Worm (Caenorhabditis elegans) whole organism, L2 larva: Measurements from ENCODE around the gene C10A4.9.

Source experiments
- C34F6.9 ChIP-seq: fragments of 150-350 bp; optimal IDR thresholded peaks from 2 replicates; lab custom pipeline; 2014; ENCODE audit warnings: missing biosample characterization, missing genetic modification characterization
- F13H6.1 ChIP-seq: sonication (generic microtip); optimal IDR thresholded peaks from 2 replicates; lab custom pipeline; 2016; ENCODE audit warnings: missing genetic modification characterization, missing compliant biosample characterization
- R02D3.7 ChIP-seq: fragments of 150-350 bp; optimal IDR thresholded peaks from 2 replicates; lab custom pipeline; 2014; ENCODE audit warnings: missing biosample characterization, missing genetic modification characterization
- Y55F3AM.14 ChIP-seq: fragments of 200-800 bp; sonication (Bioruptor generic); optimal IDR thresholded peaks from 2 replicates; lab custom pipeline; 2018; ENCODE audit warnings: mild to moderate bottlenecking, missing genetic modification characterization, missing compliant biosample characterization
- alr-1 ChIP-seq: fragments of 150-350 bp; optimal IDR thresholded peaks from 2 replicates; lab custom pipeline; 2014; ENCODE audit warnings: missing biosample characterization, missing genetic modification characterization
- aly-2 ChIP-seq: fragments of 150-350 bp; optimal IDR thresholded peaks from 2 replicates; lab custom pipeline; 2014; ENCODE audit warnings: missing biosample characterization, missing genetic modification characterization
- ama-1 ChIP-seq: fragments of 150-350 bp; optimal IDR thresholded peaks from 2 replicates; lab custom pipeline; 2018; ENCODE audit warnings: inconsistent platforms
- ceh-16 ChIP-seq: fragments of 150-350 bp; optimal IDR thresholded peaks from 2 replicates; lab custom pipeline; 2014; ENCODE audit warnings: missing biosample characterization, missing genetic modification characterization
- dmd-4 ChIP-seq: sonication (generic microtip); optimal IDR thresholded peaks from 2 replicates; lab custom pipeline; 2017; ENCODE audit warnings: missing biosample characterization, missing genetic modification characterization
- egl-27 ChIP-seq: sonication (generic microtip); optimal IDR thresholded peaks from 3 replicates; lab custom pipeline; 2017; ENCODE audit warnings: missing biosample characterization, missing genetic modification reagents, missing genetic modification characterization
- elt-1 ChIP-seq: fragments of 150-350 bp; optimal IDR thresholded peaks from 2 replicates; lab custom pipeline; 2014; ENCODE audit warnings: missing biosample characterization, missing genetic modification characterization
- elt-3 ChIP-seq: sonication (generic microtip); optimal IDR thresholded peaks from 2 replicates; lab custom pipeline; 2017; ENCODE audit warnings: missing biosample characterization, missing genetic modification characterization
- fos-1 ChIP-seq: fragments of 150-350 bp; optimal IDR thresholded peaks from 2 replicates; lab custom pipeline; 2014; ENCODE audit warnings: missing biosample characterization, missing genetic modification characterization
- lin-11 ChIP-seq: fragments of 150-350 bp; sonication (generic microtip); optimal IDR thresholded peaks from 2 replicates; lab custom pipeline; 2014; ENCODE audit warnings: missing biosample characterization, missing genetic modification characterization, inconsistent platforms, mixed read lengths
- lin-13 ChIP-seq: fragments of 150-350 bp; optimal IDR thresholded peaks from 2 replicates; lab custom pipeline; 2014; ENCODE audit warnings: missing biosample characterization, missing genetic modification reagents, missing genetic modification characterization
- lin-39 ChIP-seq: fragments of 150-350 bp; optimal IDR thresholded peaks from 2 replicates; lab custom pipeline; 2014; ENCODE audit warnings: missing biosample characterization, missing genetic modification reagents, missing genetic modification characterization
- lsy-2 ChIP-seq, 2 experiments: fragments of 150-350 bp in 1 of 2; sonication (generic microtip) in 1 of 2; optimal IDR thresholded peaks; 2 replicates each; lab custom pipeline; 2014 to 2017; ENCODE audit warnings: missing biosample characterization in 2 of 2, missing genetic modification characterization in 2 of 2
- mbf-1 ChIP-seq: sonication (generic microtip); optimal IDR thresholded peaks from 2 replicates; lab custom pipeline; 2017; ENCODE audit warnings: missing biosample characterization, missing genetic modification characterization
- mdl-1 ChIP-seq, 2 experiments: fragments of 150-350 bp in 1 of 2; sonication (generic microtip) in 1 of 2; optimal IDR thresholded peaks; 2 replicates each; lab custom pipeline; 2017; ENCODE audit warnings: missing biosample characterization in 2 of 2, missing genetic modification characterization in 2 of 2
- nhr-10 ChIP-seq: sonication (generic microtip); optimal IDR thresholded peaks from 2 replicates; lab custom pipeline; 2017; ENCODE audit warnings: missing biosample characterization, missing genetic modification characterization
- nhr-11 ChIP-seq: fragments of 150-350 bp; optimal IDR thresholded peaks from 2 replicates; lab custom pipeline; 2014; ENCODE audit warnings: missing biosample characterization, missing genetic modification characterization
- nhr-12 ChIP-seq: fragments of 150-350 bp; optimal IDR thresholded peaks from 2 replicates; lab custom pipeline; 2014; ENCODE audit warnings: missing biosample characterization, missing genetic modification characterization
- nhr-129 ChIP-seq: fragments of 150-350 bp; optimal IDR thresholded peaks from 2 replicates; lab custom pipeline; 2014; ENCODE audit warnings: missing biosample characterization, missing genetic modification characterization
- nhr-21 ChIP-seq: fragments of 150-350 bp; optimal IDR thresholded peaks from 2 replicates; lab custom pipeline; 2014; ENCODE audit warnings: missing biosample characterization, missing genetic modification characterization
- nhr-23 ChIP-seq: fragments of 150-350 bp; optimal IDR thresholded peaks from 2 replicates; lab custom pipeline; 2014; ENCODE audit warnings: missing biosample characterization, missing genetic modification reagents, missing genetic modification characterization
- nhr-237 ChIP-seq: fragments of 150-350 bp; optimal IDR thresholded peaks from 2 replicates; lab custom pipeline; 2014; ENCODE audit warnings: missing biosample characterization, missing genetic modification characterization
- nhr-6 ChIP-seq: fragments of 150-350 bp; optimal IDR thresholded peaks from 2 replicates; lab custom pipeline; 2014; ENCODE audit warnings: missing biosample characterization, missing genetic modification characterization
- peb-1 ChIP-seq: fragments of 150-350 bp; optimal IDR thresholded peaks from 2 replicates; lab custom pipeline; 2014; ENCODE audit warnings: missing biosample characterization, missing genetic modification characterization
- skn-1 ChIP-seq: sonication (generic microtip); optimal IDR thresholded peaks from 2 replicates; lab custom pipeline; 2017; ENCODE audit warnings: missing biosample characterization, missing genetic modification characterization
- sma-3 ChIP-seq: sonication (generic microtip); optimal IDR thresholded peaks from 2 replicates; lab custom pipeline; 2016; ENCODE audit warnings: missing genetic modification reagents, missing genetic modification characterization, missing compliant biosample characterization
- sma-9 ChIP-seq, 2 experiments: fragments of 150-350 bp in 1 of 2; sonication (generic microtip) in 1 of 2; optimal IDR thresholded peaks; 2 replicates each; lab custom pipeline; 2014 to 2016; ENCODE audit warnings: missing genetic modification characterization in 2 of 2, mild to moderate bottlenecking in 1 of 2, missing biosample characterization in 1 of 2, missing compliant biosample characterization in 1 of 2, missing genetic modification reagents in 1 of 2, moderate library complexity in 1 of 2
- snpc-4 ChIP-seq: fragments of 150-350 bp; optimal IDR thresholded peaks from 2 replicates; lab custom pipeline; 2014; ENCODE audit warnings: missing biosample characterization, missing genetic modification characterization
- unc-39 ChIP-seq: fragments of 150-350 bp; optimal IDR thresholded peaks from 2 replicates; lab custom pipeline; 2014; ENCODE audit warnings: missing biosample characterization, missing genetic modification characterization
- unc-55 ChIP-seq: fragments of 150-350 bp; sonication (generic microtip); optimal IDR thresholded peaks from 3 replicates; lab custom pipeline; 2014; ENCODE audit warnings: missing biosample characterization, missing genetic modification reagents, missing genetic modification characterization
- unc-62 ChIP-seq: fragments of 150-350 bp; optimal IDR thresholded peaks from 2 replicates; lab custom pipeline; 2014; ENCODE audit warnings: missing biosample characterization, missing genetic modification reagents, missing genetic modification characterization
- zag-1 ChIP-seq: fragments of 150-350 bp; optimal IDR thresholded peaks from 2 replicates; lab custom pipeline; 2014; ENCODE audit warnings: missing biosample characterization, missing genetic modification characterization
- ztf-4 ChIP-seq: fragments of 150-350 bp; optimal IDR thresholded peaks from 2 replicates; lab custom pipeline; 2014; ENCODE audit warnings: missing biosample characterization, missing genetic modification characterization

Gene C10A4.9

ce11 chrX:7390270-7390669, 30.4 kb upstream of the C10A4.9 start, which contains the start of gene C10A4.6:
C10A4.6 (plus strand) TSS chrX:7390570.
- no peak for TF ChIP-seq nhr-12 (tag; lab: Kevin White, UChicago)
- no peak for TF ChIP-seq zag-1 (tag; lab: Kevin White, UChicago)
- TF ChIP-seq C34F6.9: no peak
- no peak for TF ChIP-seq lin-39 (tag; lab: Kevin White, UChicago)
- no peak for TF ChIP-seq Y55F3AM.14
- TF ChIP-seq nhr-129 (tag; lab: Kevin White, UChicago): no peak
- TF ChIP-seq ceh-16: no peak
- no peak for TF ChIP-seq peb-1 (tag; lab: Kevin White, UChicago)
- TF ChIP-seq unc-55 (GFP tag; lab: Kevin White, UChicago): no peak
- TF ChIP-seq, all 48 proteins: peak for 0

- TF ChIP-seq nhr-21 (tag; lab: Kevin White, UChicago) (no peak), sma-9 (GFP tag; optimal IDR thresholded peaks at IDR 0.05; lab: Kevin White, UChicago) (no peak), sma-9 (tag; optimal IDR thresholded peaks at IDR 0.05; lab: Kevin White, UChicago) (no peak), nhr-12 (tag; lab: Kevin White, UChicago) (no peak), Y55F3AM.14 (no peak), aly-2 (tag; lab: Kevin White, UChicago) (no peak), ceh-16 (no peak), unc-62 (no peak), nhr-6 (tag; lab: Kevin White, UChicago) (no peak), ztf-4 (tag; lab: Kevin White, UChicago) (no peak), egl-27 (tag; lab: Kevin White, UChicago) (no peak), skn-1 (tag; lab: Kevin White, UChicago) (no peak), C34F6.9 (no peak), elt-3 (tag; lab: Kevin White, UChicago) (no peak), nhr-11 (tag; lab: Kevin White, UChicago) (no peak), mbf-1 (tag; lab: Kevin White, UChicago) (no peak), nhr-237 (tag; lab: Kevin White, UChicago) (no peak), R02D3.7 (tag; lab: Kevin White, UChicago) (no peak), lin-11 (tag; lab: Kevin White, UChicago) (no peak)
Observed at ce11 chrX:7393167-7393566, 27.5 kb upstream of the C10A4.9 start, which contains the start of gene gad-2. gad-2 (plus strand) TSS chrX:7393467.

- no peak for TF ChIP-seq elt-1 (tag; lab: Kevin White, UChicago)
Observed at ce11 chrX:7397935-7398334, 22.7 kb upstream of the C10A4.9 start, which contains the start of gene C10A4.13. C10A4.13 (minus strand) TSS chrX:7398035.

ce11 chrX:7398584-7398983, 22.1 kb upstream of the C10A4.9 start, which contains the start of gene C10A4.10:
C10A4.10 (plus strand) TSS chrX:7398884.
- TF ChIP-seq nhr-23 (tag; lab: Kevin White, UChicago): no peak
- no peak for TF ChIP-seq lsy-2 (tag; optimal IDR thresholded peaks at IDR 0.05; lab: Kevin White, UChicago)
- TF ChIP-seq snpc-4 (tag; lab: Kevin White, UChicago): no peak
- no peak for TF ChIP-seq nhr-10 (tag; lab: Kevin White, UChicago)
- TF ChIP-seq mdl-1 (tag; optimal IDR thresholded peaks at IDR 0.05; lab: Kevin White, UChicago): no peak
- TF ChIP-seq ztf-4 (tag; lab: Kevin White, UChicago): no peak
- no peak for TF ChIP-seq nhr-21 (tag; lab: Kevin White, UChicago)
- no peak for TF ChIP-seq dmd-4 (tag; lab: Kevin White, UChicago)
- TF ChIP-seq unc-55 (GFP tag; lab: Kevin White, UChicago): no peak
- no peak for TF ChIP-seq alr-1 (tag; lab: Kevin White, UChicago)
- TF ChIP-seq lin-39 (tag; lab: Kevin White, UChicago): no peak
- no peak for TF ChIP-seq F13H6.1 (tag; lab: Kevin White, UChicago)

- TF ChIP-seq ama-1 (lab: Kevin White, UChicago) (no peak), elt-1 (tag; lab: Kevin White, UChicago) (no peak), lin-13 (no peak), unc-39 (tag; lab: Kevin White, UChicago) (no peak), R02D3.7 (tag; lab: Kevin White, UChicago) (no peak), skn-1 (tag; lab: Kevin White, UChicago) (no peak), nhr-10 (tag; lab: Kevin White, UChicago) (no peak), peb-1 (tag; lab: Kevin White, UChicago) (no peak), F13H6.1 (tag; lab: Kevin White, UChicago) (no peak), fos-1 (tag; lab: Kevin White, UChicago) (no peak), sma-3 (GFP tag; lab: Kevin White, UChicago) (no peak), nhr-21 (tag; lab: Kevin White, UChicago) (no peak), unc-62 (no peak), nhr-23 (tag; lab: Kevin White, UChicago) (no peak), nhr-6 (tag; lab: Kevin White, UChicago) (no peak)
- TF ChIP-seq, all 48 proteins: peak for 0
Observed at ce11 chrX:7400788-7401187, 19.9 kb upstream of the C10A4.9 start, which contains the start of gene C10A4.4. C10A4.4 (plus strand) TSS chrX:7401088.
